Worm (Caenorhabditis elegans): ENCODE data around the gene gcy-34.

gcy-34 gene

DNA sequence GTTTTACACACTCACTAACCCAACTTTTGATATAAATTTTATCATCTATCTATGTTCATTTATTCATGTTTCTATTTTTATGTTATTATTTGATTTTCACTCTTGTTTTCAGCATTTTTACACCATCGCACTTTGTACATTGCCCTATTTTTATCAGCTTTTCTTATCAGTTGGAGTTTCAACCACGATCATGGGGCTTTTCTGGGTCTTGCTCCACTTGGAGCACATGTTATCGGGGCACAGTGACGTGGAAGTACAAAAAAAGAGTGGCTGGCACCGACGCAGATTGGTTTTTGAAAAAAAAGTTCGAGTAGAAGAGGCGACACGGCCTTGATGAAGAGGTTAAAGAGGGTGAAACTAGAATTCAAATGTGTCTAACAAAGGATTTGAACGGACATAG is 8.6 kb downstream of the gcy-34 start:
- TF ChIP-seq nhr-85 (tag) (no peak), ets-5 (GFP tag; IDR thresholded peaks at IDR 0.05) (no peak), nhr-47 (tag; optimal IDR thresholded peaks at IDR 0.05) (no peak), C34B4.2 (tag; optimal IDR thresholded peaks at IDR 0.05) (no peak), fkh-8 (tag; optimal IDR thresholded peaks at IDR 0.05) (no peak), skn-1 (tag; optimal IDR thresholded peaks at IDR 0.05) (no peak), nhr-12 (tag; optimal IDR thresholded peaks at IDR 0.05) (no peak), C16A3.4 (tag; optimal IDR thresholded peaks at IDR 0.05) (no peak), elt-3 (tag; optimal IDR thresholded peaks at IDR 0.05) (no peak), sox-4 (tag; optimal IDR thresholded peaks at IDR 0.05) (no peak), pax-3 (tag; optimal IDR thresholded peaks at IDR 0.05) (peak; percentile 26), xbp-1 (tag; optimal IDR thresholded peaks at IDR 0.05) (no peak), C04F5.9 (tag; optimal IDR thresholded peaks at IDR 0.05) (no peak), lin-13 (GFP tag; optimal IDR thresholded peaks at IDR 0.05) (no peak), nhr-76 (tag; optimal IDR thresholded peaks at IDR 0.05) (no peak), vab-15 (tag; optimal IDR thresholded peaks at IDR 0.05) (no peak), ceh-82 (tag; optimal IDR thresholded peaks at IDR 0.05) (no peak), isw-1 (GFP tag; IDR thresholded peaks at IDR 0.05) (no peak), hpl-2 (GFP tag; optimal IDR thresholded peaks at IDR 0.05) (no peak), swsn-7 (tag; optimal IDR thresholded peaks at IDR 0.05) (no peak), tlp-1 (tag; optimal IDR thresholded peaks at IDR 0.05) (no peak), snu-23 (GFP tag; optimal IDR thresholded peaks at IDR 0.05) (no peak), sup-37 (GFP tag; optimal IDR thresholded peaks at IDR 0.05) (no peak), rnt-1 (tag; optimal IDR thresholded peaks at IDR 0.05) (no peak), nhr-28 (tag; optimal IDR thresholded peaks at IDR 0.05) (no peak), F16B12.6 (tag; optimal IDR thresholded peaks at IDR 0.05) (no peak), nhr-20 (tag; optimal IDR thresholded peaks at IDR 0.05) (peak; percentile 30), irx-1 (tag; optimal IDR thresholded peaks at IDR 0.05) (no peak), fkh-10 (GFP tag; optimal IDR thresholded peaks at IDR 0.05) (no peak), unc-130 (tag; optimal IDR thresholded peaks at IDR 0.05) (no peak), lsy-2 (tag; optimal IDR thresholded peaks at IDR 0.05) (no peak), tbx-2 (tag; optimal IDR thresholded peaks at IDR 0.05) (no peak), efl-3 (GFP tag; optimal IDR thresholded peaks at IDR 0.05) (no peak), hlh-17 (GFP tag; optimal IDR thresholded peaks at IDR 0.05; ENCODE audit: borderline replicate concordance) (no peak), nhr-90 (tag; optimal IDR thresholded peaks at IDR 0.05; ENCODE audit: poor library complexity) (peak; percentile 16), blmp-1 (tag; optimal IDR thresholded peaks at IDR 0.05) (no peak), unc-30 (tag; optimal IDR thresholded peaks at IDR 0.05) (no peak), lin-39 (tag; optimal IDR thresholded peaks at IDR 0.05) (no peak), mab-9 (GFP tag; IDR thresholded peaks at IDR 0.05) (no peak), efl-1 (optimal IDR thresholded peaks at IDR 0.05) (no peak), efl-1 (GFP tag; optimal IDR thresholded peaks at IDR 0.05 in 1 of 2) (peak in 1 of 2 experiments; percentile 60), ceh-90 (tag; optimal IDR thresholded peaks at IDR 0.05) (no peak), nhr-71 (tag; optimal IDR thresholded peaks at IDR 0.05) (peak; percentile 37), unc-98 (GFP tag; IDR thresholded peaks at IDR 0.05) (no peak), dpl-1 (GFP tag; optimal IDR thresholded peaks at IDR 0.05) (peak in 1 of 3 experiments; percentile 9), ces-1 (GFP tag; optimal IDR thresholded peaks at IDR 0.05) (no peak), lin-14 (GFP tag; optimal IDR thresholded peaks at IDR 0.05) (no peak), ceh-8 (GFP tag; optimal IDR thresholded peaks at IDR 0.05) (no peak), zip-4 (GFP tag; optimal IDR thresholded peaks at IDR 0.05) (no peak), alr-1 (tag; optimal IDR thresholded peaks at IDR 0.05; ENCODE audit: borderline replicate concordance) (no peak), hlh-4 (tag; optimal IDR thresholded peaks at IDR 0.05) (no peak), unc-86 (tag; optimal IDR thresholded peaks at IDR 0.05) (no peak), dsc-1 (tag; optimal IDR thresholded peaks at IDR 0.05) (no peak), lin-35 (GFP tag; optimal IDR thresholded peaks at IDR 0.05) (peak in 1 of 2 experiments; percentile 48)
